Worm (Caenorhabditis elegans): ENCODE data around the gene eif-2Bepsilon.

- TF ChIP-seq nhr-11 (tag; optimal IDR thresholded peaks at IDR 0.05) (no peak), nfya-1 (tag; optimal IDR thresholded peaks at IDR 0.05; ENCODE audit: insufficient read depth) (no peak)
These were observed 15.2 kb upstream of the eif-2Bepsilon start for ce11 chrII:8646437-8646836.

All from whole organism, L3 larva.